Worm (Caenorhabditis elegans) whole organism, L1 larva: ENCODE measurements around the gene psa-3.
A peak's percentile ranks its signal among the peaks of the same experiment; 100 is the strongest.

ENCODE experiments used
- C16A3.4 ChIP-seq: fragments of 150-350 bp; optimal IDR thresholded peaks from 2 replicates; lab custom pipeline; 2014; ENCODE audit warnings: missing biosample characterization, missing genetic modification characterization
- F16B12.6 ChIP-seq: fragments of 150-350 bp; optimal IDR thresholded peaks from 2 replicates; lab custom pipeline; 2014; ENCODE audit warnings: missing biosample characterization, missing genetic modification characterization
- Y116A8C.19 ChIP-seq: sonication (generic microtip); optimal IDR thresholded peaks from 2 replicates; lab custom pipeline; 2016; ENCODE audit warnings: missing compliant biosample characterization, missing genetic modification characterization, borderline replicate concordance
- blmp-1 ChIP-seq: fragments of 150-350 bp; optimal IDR thresholded peaks from 2 replicates; lab custom pipeline; 2014; ENCODE audit warnings: missing biosample characterization, missing genetic modification characterization
- ceh-82 ChIP-seq, 3 experiments: fragments of 150-350 bp in 1 of 3; sonication (generic microtip) in 2 of 3; optimal IDR thresholded peaks; 2 replicates each; lab custom pipeline; 2014 to 2017; ENCODE audit warnings: missing biosample characterization in 3 of 3, missing genetic modification characterization in 3 of 3
- ceh-90 ChIP-seq: sonication (generic microtip); optimal IDR thresholded peaks from 2 replicates; lab custom pipeline; 2016; ENCODE audit warnings: missing genetic modification characterization, missing compliant biosample characterization
- ces-1 ChIP-seq: fragments of 150-350 bp; optimal IDR thresholded peaks from 2 replicates; lab custom pipeline; 2014; ENCODE audit warnings: missing biosample characterization, missing genetic modification reagents, missing genetic modification characterization
- efl-1 ChIP-seq, 4 experiments: fragments of 150-350 bp; optimal IDR thresholded peaks in 3 of 4; peaks in 1 of 4; 1 replicate in 1 of 4; 2 replicates in 3 of 4; lab custom pipeline; 2014; ENCODE audit warnings: missing biosample characterization in 2 of 4, missing genetic modification characterization in 2 of 4, missing genetic modification reagents in 2 of 4
- elt-2 ChIP-seq: sonication (generic microtip); optimal IDR thresholded peaks from 2 replicates; lab custom pipeline; 2016; ENCODE audit warnings: missing genetic modification characterization, mild to moderate bottlenecking, inconsistent platforms, missing compliant biosample characterization, missing genetic modification reagents
- elt-3 ChIP-seq, 6 experiments: fragments of 150-350 bp in 1 of 6; sonication (generic microtip); optimal IDR thresholded peaks; 2 replicates each; lab custom pipeline; 2017 to 2018; ENCODE audit warnings: missing biosample characterization in 6 of 6, missing genetic modification characterization in 6 of 6, inconsistent platforms in 1 of 6
- fkh-10 ChIP-seq: sonication (generic microtip); optimal IDR thresholded peaks from 2 replicates; lab custom pipeline; 2017; ENCODE audit warnings: missing biosample characterization, missing genetic modification reagents, missing genetic modification characterization
- hlh-17 ChIP-seq: fragments of 200-800 bp; sonication (Bioruptor generic); optimal IDR thresholded peaks from 2 replicates; lab custom pipeline; 2018; ENCODE audit warnings: missing genetic modification characterization, mild to moderate bottlenecking, missing compliant biosample characterization, moderate library complexity, borderline replicate concordance
- hlh-4 ChIP-seq: sonication (generic microtip); optimal IDR thresholded peaks from 2 replicates; lab custom pipeline; 2016; ENCODE audit warnings: mild to moderate bottlenecking, missing genetic modification characterization, missing compliant biosample characterization
- hpl-2 ChIP-seq: fragments of 150-350 bp; optimal IDR thresholded peaks from 2 replicates; lab custom pipeline; 2014; ENCODE audit warnings: missing biosample characterization, missing genetic modification reagents, missing genetic modification characterization
- irx-1 ChIP-seq: sonication (generic microtip); optimal IDR thresholded peaks from 2 replicates; lab custom pipeline; 2016; ENCODE audit warnings: missing genetic modification characterization, missing compliant biosample characterization
- isw-1 ChIP-seq: fragments of 200-800 bp; sonication (Bioruptor generic); IDR thresholded peaks from 2 replicates; pipeline ENCODE4 v1.3.6; 2022; ENCODE audit warnings: missing genetic modification characterization, missing compliant biosample characterization
- lin-14 ChIP-seq: fragments of 200-800 bp; sonication (Bioruptor generic); optimal IDR thresholded peaks from 2 replicates; lab custom pipeline; 2018; ENCODE audit warnings: mild to moderate bottlenecking, missing genetic modification characterization, moderate library complexity, missing compliant biosample characterization
- lin-15B ChIP-seq: fragments of 150-350 bp; sonication (generic microtip); optimal IDR thresholded peaks from 3 replicates; lab custom pipeline; 2014; ENCODE audit warnings: missing biosample characterization, missing genetic modification characterization
- lir-3 ChIP-seq: sonication (generic microtip); optimal IDR thresholded peaks from 2 replicates; lab custom pipeline; 2016; ENCODE audit warnings: mild to moderate bottlenecking, missing genetic modification characterization, moderate library complexity, missing compliant biosample characterization; ENCODE audit not compliant: poor library complexity
- lsy-2 ChIP-seq, 2 experiments: fragments of 150-350 bp; optimal IDR thresholded peaks; 2 replicates each; lab custom pipeline; 2014; ENCODE audit warnings: missing biosample characterization in 2 of 2, missing genetic modification characterization in 2 of 2
- mab-9 ChIP-seq: fragments of 200-800 bp; sonication (Bioruptor generic); IDR thresholded peaks from 2 replicates; pipeline ENCODE4 v1.3.6; 2022; ENCODE audit warnings: missing genetic modification reagents, missing genetic modification characterization, missing compliant biosample characterization
- mef-2 ChIP-seq: fragments of 150-350 bp; optimal IDR thresholded peaks from 2 replicates; lab custom pipeline; 2014; ENCODE audit warnings: missing biosample characterization, missing genetic modification characterization
- mep-1 ChIP-seq: fragments of 150-350 bp; optimal IDR thresholded peaks from 2 replicates; lab custom pipeline; 2014; ENCODE audit warnings: missing biosample characterization, missing genetic modification characterization
- nhr-12 ChIP-seq: sonication (generic microtip); optimal IDR thresholded peaks from 2 replicates; lab custom pipeline; 2017; ENCODE audit warnings: missing biosample characterization, missing genetic modification characterization
- nhr-19 ChIP-seq: fragments of 200-800 bp; sonication (Bioruptor generic); conservative IDR thresholded peaks from 2 replicates; pipeline ENCODE4 v1.3.6; 2022; ENCODE audit warnings: missing genetic modification characterization, missing compliant biosample characterization
- nhr-20 ChIP-seq: sonication (generic microtip); optimal IDR thresholded peaks from 2 replicates; lab custom pipeline; 2016; ENCODE audit warnings: mild to moderate bottlenecking, missing genetic modification characterization, missing compliant biosample characterization
- nhr-47 ChIP-seq: sonication (generic microtip); optimal IDR thresholded peaks from 2 replicates; lab custom pipeline; 2016; ENCODE audit warnings: mild to moderate bottlenecking, missing genetic modification characterization, moderate library complexity, missing compliant biosample characterization
- nhr-71 ChIP-seq: sonication (generic microtip); optimal IDR thresholded peaks from 2 replicates; lab custom pipeline; 2016; ENCODE audit warnings: mild to moderate bottlenecking, missing genetic modification characterization, moderate library complexity, missing compliant biosample characterization
- nhr-84 ChIP-seq: sonication (generic microtip); optimal IDR thresholded peaks from 2 replicates; lab custom pipeline; 2017; ENCODE audit warnings: missing biosample characterization, missing genetic modification characterization
- nhr-85 ChIP-seq: sonication (generic microtip); peaks from one replicate; lab custom pipeline; 2016; ENCODE audit warnings: missing genetic modification characterization, inconsistent platforms, missing compliant biosample characterization
- nhr-90 ChIP-seq: sonication (generic microtip); optimal IDR thresholded peaks from 2 replicates; lab custom pipeline; 2016; ENCODE audit warnings: mild to moderate bottlenecking, missing genetic modification characterization, missing compliant biosample characterization; ENCODE audit not compliant: poor library complexity
- pax-3 ChIP-seq: fragments of 200-800 bp; sonication (Bioruptor generic); optimal IDR thresholded peaks from 2 replicates; lab custom pipeline; 2018; ENCODE audit warnings: mild to moderate bottlenecking, missing genetic modification characterization, moderate library complexity, missing compliant biosample characterization
- pqm-1 ChIP-seq: sonication (generic microtip); optimal IDR thresholded peaks from 3 replicates; lab custom pipeline; 2017; ENCODE audit warnings: missing biosample characterization, missing genetic modification characterization
- rnt-1 ChIP-seq: sonication (generic microtip); optimal IDR thresholded peaks from 2 replicates; lab custom pipeline; 2016; ENCODE audit warnings: mild to moderate bottlenecking, missing genetic modification characterization, moderate library complexity, missing compliant biosample characterization
- skn-1 ChIP-seq: fragments of 150-350 bp; optimal IDR thresholded peaks from 2 replicates; lab custom pipeline; 2014; ENCODE audit warnings: missing biosample characterization, missing genetic modification characterization
- snpc-4 ChIP-seq: fragments of 150-350 bp; optimal IDR thresholded peaks from 2 replicates; lab custom pipeline; 2014; ENCODE audit warnings: missing biosample characterization, missing genetic modification characterization
- snu-23 ChIP-seq: sonication (generic microtip); optimal IDR thresholded peaks from 2 replicates; lab custom pipeline; 2016; ENCODE audit warnings: missing genetic modification characterization, missing compliant biosample characterization
- swsn-7 ChIP-seq: sonication (generic microtip); optimal IDR thresholded peaks from 2 replicates; lab custom pipeline; 2016; ENCODE audit warnings: missing genetic modification characterization, missing compliant biosample characterization
- tbx-2 ChIP-seq: sonication (generic microtip); optimal IDR thresholded peaks from 2 replicates; lab custom pipeline; 2016; ENCODE audit warnings: missing genetic modification characterization, missing compliant biosample characterization
- tlp-1 ChIP-seq: fragments of 150-350 bp; optimal IDR thresholded peaks from 2 replicates; lab custom pipeline; 2014; ENCODE audit warnings: missing biosample characterization, missing genetic modification characterization
- unc-130 ChIP-seq: fragments of 150-350 bp; optimal IDR thresholded peaks from 2 replicates; lab custom pipeline; 2017; ENCODE audit warnings: missing biosample characterization, missing genetic modification characterization, inconsistent platforms
- unc-62 ChIP-seq: fragments of 150-350 bp; optimal IDR thresholded peaks from 2 replicates; lab custom pipeline; 2014; ENCODE audit warnings: missing biosample characterization, missing genetic modification reagents, missing genetic modification characterization
- vab-15 ChIP-seq: sonication (generic microtip); optimal IDR thresholded peaks from 2 replicates; lab custom pipeline; 2017; ENCODE audit warnings: missing genotype, mild to moderate bottlenecking, missing genetic modification characterization, missing compliant biosample characterization
- xbp-1 ChIP-seq: sonication (generic microtip); optimal IDR thresholded peaks from 2 replicates; lab custom pipeline; 2016; ENCODE audit warnings: missing genetic modification characterization, missing compliant biosample characterization
- zip-4 ChIP-seq: fragments of 200-800 bp; sonication (Bioruptor generic); optimal IDR thresholded peaks from 2 replicates; lab custom pipeline; 2018; ENCODE audit warnings: mild to moderate bottlenecking, missing genetic modification characterization, moderate library complexity, missing compliant biosample characterization

The psa-3 gene

ce11 chrX:15382914-15383313 is 24.8 kb upstream of the psa-3 start:
- TF ChIP-seq pqm-1 (tag; lab: Kevin White, UChicago) (no peak), C16A3.4 (tag; lab: Kevin White, UChicago) (no peak), hlh-4 (no peak), zip-4 (GFP tag; lab: Kevin White, UChicago) (no peak), Y116A8C.19 (tag; lab: Kevin White, UChicago) (no peak), ceh-90 (tag; lab: Kevin White, UChicago) (no peak), lin-15B (no peak), unc-62 (no peak), lir-3 (no peak), unc-130 (tag; lab: Kevin White, UChicago) (peak; percentile 30), lsy-2 (tag; optimal IDR thresholded peaks at IDR 0.05; lab: Kevin White, UChicago) (peak in 1 of 2 experiments; percentile 12), nhr-71 (peak; percentile 33), lin-14 (GFP tag; lab: Kevin White, UChicago) (peak; percentile 62), vab-15 (tag; lab: Kevin White, UChicago) (no peak), nhr-20 (tag; lab: Kevin White, UChicago) (no peak), ceh-82 (tag; optimal IDR thresholded peaks at IDR 0.05; lab: Kevin White, UChicago) (peak in 1 of 3 experiments; percentile 22), tlp-1 (no peak), rnt-1 (tag; lab: Kevin White, UChicago) (peak; percentile 35), elt-2 (tag; lab: Kevin White, UChicago) (peak; percentile 35)

- TF ChIP-seq snu-23 (GFP tag; lab: Kevin White, UChicago) (peak; percentile 26), hlh-17 (GFP tag; lab: Kevin White, UChicago) (no peak), lsy-2 (tag; optimal IDR thresholded peaks at IDR 0.05; lab: Kevin White, UChicago) (no peak), F16B12.6 (tag; lab: Kevin White, UChicago) (no peak), hpl-2 (GFP tag; lab: Kevin White, UChicago) (no peak), nhr-84 (tag; lab: Kevin White, UChicago) (no peak), efl-1 (optimal IDR thresholded peaks at IDR 0.05; lab: Kevin White, UChicago) (no peak), efl-1 (GFP tag; optimal IDR thresholded peaks at IDR 0.05 in 1 of 2; lab: Kevin White, UChicago) (peak in 1 of 2 experiments; percentile 31), blmp-1 (peak; percentile 81), nhr-71 (peak; percentile 68), nhr-20 (tag; lab: Kevin White, UChicago) (peak; percentile 20), nhr-85 (peak; percentile 86), irx-1 (tag; lab: Kevin White, UChicago) (no peak), pax-3 (no peak), skn-1 (tag; lab: Kevin White, UChicago) (no peak), fkh-10 (no peak), lin-14 (GFP tag; lab: Kevin White, UChicago) (peak; percentile 55), elt-3 (tag; optimal IDR thresholded peaks at IDR 0.05; lab: Kevin White, UChicago) (peak in 2 of 6 experiments; percentile 14 to 56)
These were observed 23.6 kb upstream of the psa-3 start for ce11 chrX:15384090-15384624.

ce11 chrX:15385379-15385778 is 22.4 kb upstream of the psa-3 start:
- TF ChIP-seq nhr-12 (tag; lab: Kevin White, UChicago): no peak
- peak; percentile 4 for TF ChIP-seq nhr-85
- TF ChIP-seq mab-9 (GFP tag; lab: Robert Waterston, UW): no peak
- TF ChIP-seq, all 84 proteins: peak for 1

- TF ChIP-seq ceh-82 (tag; optimal IDR thresholded peaks at IDR 0.05; lab: Kevin White, UChicago): peak in 2 of 3 experiments; percentile 27
- TF ChIP-seq nhr-90 (tag; lab: Kevin White, UChicago): no peak
- TF ChIP-seq tlp-1: no peak
- peak; percentile 54 for TF ChIP-seq swsn-7 (tag; lab: Kevin White, UChicago)
- peak; percentile 87 for TF ChIP-seq fkh-10
- TF ChIP-seq tbx-2 (tag; lab: Kevin White, UChicago): peak; percentile 60
- peak; percentile 22; the same call in 1 of the 2 replicates for TF ChIP-seq isw-1 (GFP tag; lab: Robert Waterston, UW)
- peak; percentile 72 for TF ChIP-seq nhr-71
- no peak for TF ChIP-seq ces-1 (GFP tag; lab: Kevin White, UChicago)
- TF ChIP-seq snpc-4 (tag; lab: Kevin White, UChicago): no peak
- peak; percentile 19 for TF ChIP-seq mep-1 (tag; lab: Kevin White, UChicago)
- TF ChIP-seq efl-1 (optimal IDR thresholded peaks at IDR 0.05; lab: Kevin White, UChicago): no peak
- peak in 1 of 2 experiments; percentile 36 for TF ChIP-seq efl-1 (GFP tag; optimal IDR thresholded peaks at IDR 0.05 in 1 of 2; lab: Kevin White, UChicago)
- peak; percentile 61 for TF ChIP-seq nhr-47 (tag; lab: Kevin White, UChicago)
- TF ChIP-seq mef-2: peak; percentile 39
- peak; percentile 28 for TF ChIP-seq xbp-1
- no peak for TF ChIP-seq nhr-85
- TF ChIP-seq nhr-19 (GFP tag; lab: Robert Waterston, UW): peak; percentile 38
These were observed 21.9 kb upstream of the psa-3 start for ce11 chrX:15385807-15386349.
